Worm (Caenorhabditis elegans) whole organism, late embryonic: Measurements from ENCODE around the gene npp-21.
A peak's percentile ranks its signal among the peaks of the same experiment; 100 is the strongest.

Experiments
- F13H6.1 ChIP-seq: sonication (generic microtip); optimal IDR thresholded peaks from 2 replicates; lab custom pipeline; 2016; ENCODE audit warnings: missing genetic modification characterization, missing compliant biosample characterization
- K02D7.2 ChIP-seq: sonication (generic microtip); optimal IDR thresholded peaks from 2 replicates; lab custom pipeline; 2017; ENCODE audit warnings: mild to moderate bottlenecking, missing genetic modification characterization, missing compliant biosample characterization
- K09A11.1 ChIP-seq: sonication (generic microtip); optimal IDR thresholded peaks from 2 replicates; lab custom pipeline; 2017; ENCODE audit warnings: antibody characterized with exemption, mild to moderate bottlenecking, missing genetic modification characterization, missing compliant biosample characterization; ENCODE audit not compliant: insufficient read depth
- Y22D7AL.16 ChIP-seq: sonication (generic microtip); optimal IDR thresholded peaks from 2 replicates; lab custom pipeline; 2016; ENCODE audit warnings: missing genetic modification characterization, missing compliant biosample characterization
- ahr-1 ChIP-seq: sonication (generic microtip); optimal IDR thresholded peaks from 2 replicates; lab custom pipeline; 2016; ENCODE audit warnings: missing genetic modification characterization, missing compliant biosample characterization
- ama-1 ChIP-seq: fragments of 150-350 bp; optimal IDR thresholded peaks from 2 replicates; lab custom pipeline; 2014
- ceh-18 ChIP-seq: sonication (generic microtip); optimal IDR thresholded peaks from 2 replicates; lab custom pipeline; 2016; ENCODE audit warnings: missing genetic modification characterization, missing compliant biosample characterization
- ceh-30 ChIP-seq: fragments of 150-350 bp; optimal IDR thresholded peaks from 2 replicates; lab custom pipeline; 2014; ENCODE audit warnings: missing biosample characterization, missing genetic modification characterization
- ceh-31 ChIP-seq: sonication (generic microtip); optimal IDR thresholded peaks from 2 replicates; lab custom pipeline; 2016; ENCODE audit warnings: missing genetic modification characterization, missing compliant biosample characterization
- ceh-34 ChIP-seq: sonication (generic microtip); optimal IDR thresholded peaks from 2 replicates; lab custom pipeline; 2016; ENCODE audit warnings: mild to moderate bottlenecking, missing genetic modification characterization, missing compliant biosample characterization
- ceh-45 ChIP-seq: fragments of 200-800 bp; sonication (Bioruptor generic); IDR thresholded peaks from 2 replicates; pipeline ENCODE4 v1.3.6; 2022; ENCODE audit warnings: missing genetic modification reagents, missing genetic modification characterization, missing compliant biosample characterization
- ceh-48 ChIP-seq: sonication (generic microtip); optimal IDR thresholded peaks from 2 replicates; lab custom pipeline; 2016; ENCODE audit warnings: missing genetic modification characterization, inconsistent platforms, missing compliant biosample characterization
- ceh-6 ChIP-seq: fragments of 200-800 bp; sonication (Bioruptor generic); optimal IDR thresholded peaks from 2 replicates; lab custom pipeline; 2018; ENCODE audit warnings: mild to moderate bottlenecking, missing genetic modification characterization, missing compliant biosample characterization
- che-1 ChIP-seq: sonication (generic microtip); optimal IDR thresholded peaks from 2 replicates; lab custom pipeline; 2016; ENCODE audit warnings: mild to moderate bottlenecking, missing genetic modification characterization, missing compliant biosample characterization
- dve-1 ChIP-seq: sonication (generic microtip); optimal IDR thresholded peaks from 2 replicates; lab custom pipeline; 2017; ENCODE audit warnings: antibody characterized with exemption, mild to moderate bottlenecking, missing genetic modification characterization, missing compliant biosample characterization
- eyg-1 ChIP-seq: sonication (generic microtip); optimal IDR thresholded peaks from 2 replicates; lab custom pipeline; 2016; ENCODE audit warnings: missing genotype, missing genetic modification characterization, missing compliant biosample characterization
- fkh-10 ChIP-seq: fragments of 150-350 bp; optimal IDR thresholded peaks from 2 replicates; lab custom pipeline; 2014; ENCODE audit warnings: missing biosample characterization, missing genetic modification reagents, missing genetic modification characterization
- fkh-6 ChIP-seq: sonication (generic microtip); optimal IDR thresholded peaks from 2 replicates; lab custom pipeline; 2016; ENCODE audit warnings: missing genetic modification characterization, missing compliant biosample characterization
- gmeb-2 ChIP-seq: sonication (generic microtip); optimal IDR thresholded peaks from 2 replicates; lab custom pipeline; 2016; ENCODE audit warnings: missing genetic modification characterization, inconsistent platforms, missing compliant biosample characterization
- hlh-30 ChIP-seq: sonication (generic microtip); optimal IDR thresholded peaks from 2 replicates; lab custom pipeline; 2017; ENCODE audit warnings: antibody characterized with exemption, missing genetic modification characterization, missing compliant biosample characterization; ENCODE audit not compliant: insufficient read depth
- hlh-6 ChIP-seq: sonication (generic microtip); optimal IDR thresholded peaks from 2 replicates; lab custom pipeline; 2016; ENCODE audit warnings: missing genotype, missing genetic modification characterization, missing compliant biosample characterization
- hlh-8 ChIP-seq: sonication (generic microtip); optimal IDR thresholded peaks from 2 replicates; lab custom pipeline; 2016; ENCODE audit warnings: missing genotype, missing genetic modification characterization, missing compliant biosample characterization
- lin-11 ChIP-seq: fragments of 200-800 bp; sonication (Bioruptor generic); optimal IDR thresholded peaks from 2 replicates; lab custom pipeline; 2018; ENCODE audit warnings: mild to moderate bottlenecking, missing genetic modification characterization, missing compliant biosample characterization
- madf-2 ChIP-seq: sonication (generic microtip); optimal IDR thresholded peaks from 2 replicates; lab custom pipeline; 2017; ENCODE audit warnings: missing genetic modification characterization, missing compliant biosample characterization
- mec-3 ChIP-seq: sonication (generic microtip); optimal IDR thresholded peaks from 2 replicates; lab custom pipeline; 2016; ENCODE audit warnings: borderline replicate concordance, missing genetic modification characterization, missing compliant biosample characterization
- nfya-1 ChIP-seq: sonication (generic microtip); optimal IDR thresholded peaks from 2 replicates; lab custom pipeline; 2017; ENCODE audit warnings: missing genetic modification characterization, mild to moderate bottlenecking, missing compliant biosample characterization, antibody characterized with exemption, moderate library complexity
- npax-4 ChIP-seq: sonication (generic microtip); optimal IDR thresholded peaks from 2 replicates; lab custom pipeline; 2016; ENCODE audit warnings: missing genetic modification characterization, missing compliant biosample characterization
- pax-1 ChIP-seq: fragments of 150-350 bp; optimal IDR thresholded peaks from 2 replicates; lab custom pipeline; 2014; ENCODE audit warnings: missing biosample characterization, missing genetic modification characterization
- pha-4 ChIP-seq: fragments of 150-350 bp; optimal IDR thresholded peaks from 2 replicates; lab custom pipeline; 2018; ENCODE audit warnings: missing biosample characterization, missing genetic modification reagents, missing genetic modification characterization
- pros-1 ChIP-seq: fragments of 150-350 bp; optimal IDR thresholded peaks from 2 replicates; lab custom pipeline; 2014; ENCODE audit warnings: missing biosample characterization, missing genetic modification reagents, missing genetic modification characterization
- ref-2 ChIP-seq: sonication (generic microtip); optimal IDR thresholded peaks from 2 replicates; lab custom pipeline; 2016; ENCODE audit warnings: missing genetic modification characterization, missing compliant biosample characterization
- sdc-2 ChIP-seq: sonication (generic microtip); optimal IDR thresholded peaks from 2 replicates; lab custom pipeline; 2016; ENCODE audit warnings: missing genotype, missing genetic modification characterization, missing compliant biosample characterization
- sox-4 ChIP-seq: sonication (generic microtip); optimal IDR thresholded peaks from 2 replicates; lab custom pipeline; 2017; ENCODE audit warnings: mild to moderate bottlenecking, missing genetic modification characterization, inconsistent platforms, missing compliant biosample characterization
- syd-9 ChIP-seq: sonication (generic microtip); optimal IDR thresholded peaks from 2 replicates; lab custom pipeline; 2016; ENCODE audit warnings: mild to moderate bottlenecking, missing genetic modification characterization, moderate library complexity, missing compliant biosample characterization
- tbx-2 ChIP-seq: sonication (generic microtip); optimal IDR thresholded peaks from 2 replicates; lab custom pipeline; 2016; ENCODE audit warnings: missing genetic modification characterization, missing compliant biosample characterization
- ttx-3 ChIP-seq: sonication (generic microtip); optimal IDR thresholded peaks from 2 replicates; lab custom pipeline; 2016; ENCODE audit warnings: missing genetic modification reagents, missing genetic modification characterization, missing compliant biosample characterization
- unc-3 ChIP-seq, 2 experiments: fragments of 200-800 bp in 1 of 2; sonication (Bioruptor generic) in 1 of 2; sonication (generic microtip) in 1 of 2; conservative IDR thresholded peaks in 1 of 2; optimal IDR thresholded peaks in 1 of 2; 2 replicates each; pipeline versions ENCODE4 v1.3.6 to Lab custom; 2016 to 2022; ENCODE audit warnings: missing compliant biosample characterization in 2 of 2, missing genetic modification characterization in 2 of 2, missing genetic modification reagents in 1 of 2
- unc-42 ChIP-seq: sonication (generic microtip); optimal IDR thresholded peaks from 2 replicates; lab custom pipeline; 2016; ENCODE audit warnings: missing genotype, missing genetic modification characterization, missing compliant biosample characterization
- unc-86 ChIP-seq: sonication (generic microtip); optimal IDR thresholded peaks from 2 replicates; lab custom pipeline; 2016; ENCODE audit warnings: missing genetic modification characterization, missing compliant biosample characterization

The npp-21 gene

ce11 chrII:7583555-7583954 lies 15.9 kb upstream of the npp-21 start, which contains the start of gene mks-3:
Gene mks-3, minus strand, starts transcription at chrII:7583655.
- TF ChIP-seq che-1 (tag; lab: Kevin White, UChicago) (no peak), hlh-30 (tag; lab: Kevin White, UChicago) (no peak), Y22D7AL.16 (tag; lab: Kevin White, UChicago) (no peak), ceh-31 (tag; lab: Kevin White, UChicago) (no peak), K02D7.2 (tag; lab: Kevin White, UChicago) (no peak), tbx-2 (no peak)

- TF ChIP-seq fkh-10 (GFP tag; lab: Kevin White, UChicago) (no peak), ceh-31 (tag; lab: Kevin White, UChicago) (peak; percentile 1)
Measured at ce11 chrII:7588295-7588694, 11.2 kb upstream of the npp-21 start.

DNA sequence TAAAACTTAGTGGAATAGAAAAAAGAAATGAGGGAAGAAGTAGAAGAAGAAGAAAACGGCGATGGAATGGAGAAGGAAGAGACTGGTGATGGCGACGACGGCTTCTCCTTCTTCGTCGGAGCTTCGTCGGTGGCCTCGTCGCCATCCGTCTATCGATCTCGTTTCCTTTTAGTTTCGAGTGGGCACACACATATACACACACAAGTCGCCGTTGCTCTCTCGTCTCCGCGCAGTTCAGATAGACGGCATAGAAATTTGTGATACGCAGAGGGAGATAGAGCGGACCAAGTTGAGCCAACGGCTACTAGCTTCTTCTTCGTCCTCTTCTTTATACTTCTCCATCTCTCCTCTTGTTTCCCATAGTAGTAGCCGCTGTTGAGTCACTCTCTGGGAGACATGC lies 6.2 kb upstream of the npp-21 start:
- TF ChIP-seq ahr-1 (no peak), gmeb-2 (tag; lab: Kevin White, UChicago) (no peak), syd-9 (tag; lab: Kevin White, UChicago) (no peak), sox-4 (tag; lab: Kevin White, UChicago) (no peak), sdc-2 (tag; lab: Kevin White, UChicago) (no peak), ama-1 (lab: Kevin White, UChicago) (no peak), ceh-48 (tag; lab: Kevin White, UChicago) (peak; percentile 74), lin-11 (tag; lab: Kevin White, UChicago) (no peak), K09A11.1 (no peak), ttx-3 (tag; lab: Kevin White, UChicago) (no peak), ref-2 (tag; lab: Kevin White, UChicago) (no peak), ceh-30 (tag; lab: Kevin White, UChicago) (no peak), nfya-1 (tag; lab: Kevin White, UChicago) (peak; percentile 12), hlh-30 (tag; lab: Kevin White, UChicago) (no peak), hlh-6 (tag; lab: Kevin White, UChicago) (no peak), npax-4 (no peak), mec-3 (tag; lab: Kevin White, UChicago) (no peak), ceh-34 (tag; lab: Kevin White, UChicago) (peak; percentile 1), unc-86 (tag; lab: Kevin White, UChicago) (no peak), pros-1 (tag; lab: Kevin White, UChicago) (no peak), unc-3 (GFP tag; conservative IDR thresholded peaks at IDR 0.05; lab: Robert Waterston, UW) (no peak), unc-3 (tag; optimal IDR thresholded peaks at IDR 0.05; lab: Kevin White, UChicago) (no peak), tbx-2 (peak; percentile 36), hlh-8 (tag; lab: Kevin White, UChicago) (no peak), ceh-6 (no peak), ceh-18 (tag; lab: Kevin White, UChicago) (no peak), fkh-6 (tag; lab: Kevin White, UChicago) (no peak), eyg-1 (tag; lab: Kevin White, UChicago) (no peak), unc-42 (tag; lab: Kevin White, UChicago) (peak; percentile 28), F13H6.1 (tag; lab: Kevin White, UChicago) (peak; percentile 24), ceh-45 (no peak), dve-1 (tag; lab: Kevin White, UChicago) (no peak), pax-1 (tag; lab: Kevin White, UChicago) (no peak), ceh-31 (tag; lab: Kevin White, UChicago) (peak; percentile 73), pha-4 (tag; lab: Kevin White, UChicago) (no peak), madf-2 (tag; lab: Kevin White, UChicago) (no peak)
